Fruit fly (Drosophila melanogaster): ENCODE measurements around the gene CG7131.

DNA sequence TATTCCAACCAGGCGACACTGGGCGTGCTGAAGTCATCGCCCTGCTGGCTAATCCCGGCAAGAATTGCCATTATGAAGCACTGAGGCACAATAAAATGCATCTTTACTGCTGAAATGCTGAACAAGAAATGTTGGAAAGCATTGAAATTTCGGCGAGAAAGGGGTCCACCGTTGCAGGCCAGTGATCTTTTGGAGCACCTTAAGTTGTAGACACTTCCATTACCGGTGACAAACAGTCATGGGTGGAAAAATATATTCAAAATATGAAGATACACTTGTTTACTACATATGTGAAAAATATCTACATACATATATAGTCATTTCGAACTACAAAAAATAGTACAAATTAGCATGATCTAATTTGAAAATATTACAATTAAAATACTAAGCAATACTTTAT is 14.2 kb upstream of the CG7131 start, which contains the start of gene CG7126:
- no peak for TF ChIP-seq kay (GFP tag; ENCODE audit: borderline replicate concordance)
- TF ChIP-seq CG12768 (GFP tag; optimal IDR thresholded peaks at IDR 0.05), result no peak
- no peak for TF ChIP-seq CG33017 (tag; optimal IDR thresholded peaks at IDR 0.05)
- TF ChIP-seq CG14711 (tag; optimal IDR thresholded peaks at IDR 0.05), result no peak
- TF ChIP-seq CG7045 (GFP tag; optimal IDR thresholded peaks at IDR 0.05), result no peak
- TF ChIP-seq pad (GFP tag; optimal IDR thresholded peaks at IDR 0.05), result no peak
- no peak for TF ChIP-seq CG1620 (GFP tag; optimal IDR thresholded peaks at IDR 0.05)
- TF ChIP-seq cic (GFP tag; optimal IDR thresholded peaks at IDR 0.05), result no peak
